Worm (Caenorhabditis elegans) whole organism, early embryonic: ENCODE results near the gene tbc-1.

Source experiments
- B0310.2 ChIP-seq: sonication (generic microtip); optimal IDR thresholded peaks from 2 replicates; lab custom pipeline; 2016; ENCODE audit warnings: mild to moderate bottlenecking, missing genetic modification characterization, missing compliant biosample characterization
- F13C5.2 ChIP-seq: sonication (generic microtip); optimal IDR thresholded peaks from 2 replicates; lab custom pipeline; 2017; ENCODE audit warnings: mild to moderate bottlenecking, missing genetic modification characterization, inconsistent platforms, missing compliant biosample characterization
- ama-1 ChIP-seq: fragments of 150-350 bp; optimal IDR thresholded peaks from 2 replicates; lab custom pipeline; 2014
- ceh-36 ChIP-seq: sonication (generic microtip); optimal IDR thresholded peaks from 2 replicates; lab custom pipeline; 2016; ENCODE audit warnings: missing genetic modification characterization, inconsistent platforms, missing compliant biosample characterization
- ets-7 ChIP-seq: sonication (generic microtip); optimal IDR thresholded peaks from 2 replicates; lab custom pipeline; 2016; ENCODE audit warnings: missing genotype, missing genetic modification characterization, missing compliant biosample characterization
- flt-1 ChIP-seq: fragments of 200-800 bp; sonication (Bioruptor generic); IDR thresholded peaks from 2 replicates; pipeline ENCODE4 v1.3.6; 2022; ENCODE audit warnings: missing genetic modification characterization, missing compliant biosample characterization
- hmg-4 ChIP-seq: fragments of 200-800 bp; sonication (Bioruptor generic); optimal IDR thresholded peaks from 2 replicates; lab custom pipeline; 2018; ENCODE audit warnings: mild to moderate bottlenecking, missing genetic modification characterization, missing compliant biosample characterization
- pes-1 ChIP-seq: fragments of 200-800 bp; sonication (Bioruptor generic); IDR thresholded peaks from 2 replicates; pipeline ENCODE4 v1.3.6; 2022; ENCODE audit warnings: missing genetic modification reagents, missing genetic modification characterization, missing compliant biosample characterization
- tbx-37 ChIP-seq: fragments of 200-800 bp; sonication (Bioruptor generic); conservative IDR thresholded peaks from 2 replicates; pipeline ENCODE4 v1.3.6; 2022; ENCODE audit warnings: missing genetic modification reagents, missing genetic modification characterization, missing compliant biosample characterization
- tra-4 ChIP-seq: sonication (generic microtip); optimal IDR thresholded peaks from 2 replicates; lab custom pipeline; 2017; ENCODE audit warnings: missing genetic modification characterization, missing compliant biosample characterization

ce11 chrX:14973085-14973484, 2.5 kb downstream of the tbc-1 start:
- no peak for TF ChIP-seq tbx-37 (GFP tag; lab: Robert Waterston, UW)
- TF ChIP-seq hmg-4 (GFP tag; lab: Kevin White, UChicago): no peak
- TF ChIP-seq F13C5.2 (tag; lab: Kevin White, UChicago): no peak
- no peak for TF ChIP-seq ama-1
- TF ChIP-seq flt-1 (GFP tag; lab: Robert Waterston, UW): no peak
- no peak for TF ChIP-seq ceh-36 (tag; lab: Kevin White, UChicago)
- TF ChIP-seq pes-1 (GFP tag; lab: Robert Waterston, UW): no peak
- TF ChIP-seq tra-4: no peak
- TF ChIP-seq B0310.2: no peak
- no peak for TF ChIP-seq ets-7 (tag; lab: Kevin White, UChicago)
